Worm (Caenorhabditis elegans) whole organism, L1 larva: ENCODE results near the gene srw-26.

Experiments used
- aha-1 ChIP-seq: fragments of 150-350 bp; optimal IDR thresholded peaks from 2 replicates; lab custom pipeline; 2014; ENCODE audit warnings: missing biosample characterization, missing genetic modification characterization
- ama-1 ChIP-seq: fragments of 150-350 bp; optimal IDR thresholded peaks from 2 replicates; lab custom pipeline; 2014
- ceh-82 ChIP-seq, 3 experiments: fragments of 150-350 bp in 1 of 3; sonication (generic microtip) in 2 of 3; optimal IDR thresholded peaks; 2 replicates each; lab custom pipeline; 2014 to 2017; ENCODE audit warnings: missing biosample characterization in 3 of 3, missing genetic modification characterization in 3 of 3
- dsc-1 ChIP-seq: sonication (generic microtip); optimal IDR thresholded peaks from 2 replicates; lab custom pipeline; 2016; ENCODE audit warnings: mild to moderate bottlenecking, missing genetic modification characterization, missing compliant biosample characterization
- efl-1 ChIP-seq, 4 experiments: fragments of 150-350 bp; optimal IDR thresholded peaks in 3 of 4; peaks in 1 of 4; 1 replicate in 1 of 4; 2 replicates in 3 of 4; lab custom pipeline; 2014; ENCODE audit warnings: missing biosample characterization in 2 of 4, missing genetic modification characterization in 2 of 4, missing genetic modification reagents in 2 of 4
- egl-27 ChIP-seq, 2 experiments: fragments of 150-350 bp in 1 of 2; sonication (generic microtip); optimal IDR thresholded peaks; 3 replicates each; lab custom pipeline; 2017 to 2018; ENCODE audit warnings: missing biosample characterization in 2 of 2, missing genetic modification characterization in 2 of 2, missing genetic modification reagents in 2 of 2
- elt-2 ChIP-seq: sonication (generic microtip); optimal IDR thresholded peaks from 2 replicates; lab custom pipeline; 2016; ENCODE audit warnings: missing genetic modification characterization, mild to moderate bottlenecking, inconsistent platforms, missing compliant biosample characterization, missing genetic modification reagents
- elt-3 ChIP-seq, 6 experiments: fragments of 150-350 bp in 1 of 6; sonication (generic microtip); optimal IDR thresholded peaks; 2 replicates each; lab custom pipeline; 2017 to 2018; ENCODE audit warnings: missing biosample characterization in 6 of 6, missing genetic modification characterization in 6 of 6, inconsistent platforms in 1 of 6
- ets-5 ChIP-seq: fragments of 200-800 bp; sonication (Bioruptor generic); IDR thresholded peaks from 2 replicates; pipeline ENCODE4 v1.3.6; 2022; ENCODE audit warnings: missing genetic modification characterization, missing compliant biosample characterization
- fkh-10 ChIP-seq: sonication (generic microtip); optimal IDR thresholded peaks from 2 replicates; lab custom pipeline; 2017; ENCODE audit warnings: missing biosample characterization, missing genetic modification reagents, missing genetic modification characterization
- fkh-8 ChIP-seq: sonication (generic microtip); optimal IDR thresholded peaks from 2 replicates; lab custom pipeline; 2016; ENCODE audit warnings: mild to moderate bottlenecking, missing genetic modification characterization, missing compliant biosample characterization
- fos-1 ChIP-seq: fragments of 150-350 bp; optimal IDR thresholded peaks from 2 replicates; lab custom pipeline; 2014; ENCODE audit warnings: missing biosample characterization, missing genetic modification characterization
- grh-1 ChIP-seq: fragments of 200-800 bp; sonication (Bioruptor generic); IDR thresholded peaks from 2 replicates; pipeline ENCODE4 v1.3.6; 2022; ENCODE audit warnings: missing genetic modification reagents, missing genetic modification characterization, missing compliant biosample characterization
- hlh-17 ChIP-seq: fragments of 200-800 bp; sonication (Bioruptor generic); optimal IDR thresholded peaks from 2 replicates; lab custom pipeline; 2018; ENCODE audit warnings: missing genetic modification characterization, mild to moderate bottlenecking, missing compliant biosample characterization, moderate library complexity, borderline replicate concordance
- irx-1 ChIP-seq: sonication (generic microtip); optimal IDR thresholded peaks from 2 replicates; lab custom pipeline; 2016; ENCODE audit warnings: missing genetic modification characterization, missing compliant biosample characterization
- isw-1 ChIP-seq: fragments of 200-800 bp; sonication (Bioruptor generic); IDR thresholded peaks from 2 replicates; pipeline ENCODE4 v1.3.6; 2022; ENCODE audit warnings: missing genetic modification characterization, missing compliant biosample characterization
- jun-1 ChIP-seq: fragments of 150-350 bp; optimal IDR thresholded peaks from 2 replicates; lab custom pipeline; 2014; ENCODE audit warnings: missing biosample characterization, missing genetic modification reagents, missing genetic modification characterization
- lin-13 ChIP-seq: fragments of 150-350 bp; optimal IDR thresholded peaks from 2 replicates; lab custom pipeline; 2014; ENCODE audit warnings: missing biosample characterization, missing genetic modification reagents, missing genetic modification characterization
- lin-14 ChIP-seq: fragments of 200-800 bp; sonication (Bioruptor generic); optimal IDR thresholded peaks from 2 replicates; lab custom pipeline; 2018; ENCODE audit warnings: mild to moderate bottlenecking, missing genetic modification characterization, moderate library complexity, missing compliant biosample characterization
- lin-15B ChIP-seq: fragments of 150-350 bp; sonication (generic microtip); optimal IDR thresholded peaks from 3 replicates; lab custom pipeline; 2014; ENCODE audit warnings: missing biosample characterization, missing genetic modification characterization
- lin-35 ChIP-seq, 2 experiments: fragments of 150-350 bp; optimal IDR thresholded peaks; 2 replicates each; lab custom pipeline; 2014; ENCODE audit warnings: missing biosample characterization in 2 of 2, missing genetic modification characterization in 2 of 2, missing genetic modification reagents in 2 of 2
- lir-3 ChIP-seq: sonication (generic microtip); optimal IDR thresholded peaks from 2 replicates; lab custom pipeline; 2016; ENCODE audit warnings: mild to moderate bottlenecking, missing genetic modification characterization, moderate library complexity, missing compliant biosample characterization; ENCODE audit not compliant: poor library complexity
- lsy-2 ChIP-seq, 2 experiments: fragments of 150-350 bp; optimal IDR thresholded peaks; 2 replicates each; lab custom pipeline; 2014; ENCODE audit warnings: missing biosample characterization in 2 of 2, missing genetic modification characterization in 2 of 2
- mef-2 ChIP-seq: fragments of 150-350 bp; optimal IDR thresholded peaks from 2 replicates; lab custom pipeline; 2014; ENCODE audit warnings: missing biosample characterization, missing genetic modification characterization
- nhr-12 ChIP-seq: sonication (generic microtip); optimal IDR thresholded peaks from 2 replicates; lab custom pipeline; 2017; ENCODE audit warnings: missing biosample characterization, missing genetic modification characterization
- nhr-20 ChIP-seq: sonication (generic microtip); optimal IDR thresholded peaks from 2 replicates; lab custom pipeline; 2016; ENCODE audit warnings: mild to moderate bottlenecking, missing genetic modification characterization, missing compliant biosample characterization
- nhr-237 ChIP-seq: fragments of 150-350 bp; optimal IDR thresholded peaks from 2 replicates; lab custom pipeline; 2014; ENCODE audit warnings: missing biosample characterization, missing genetic modification characterization
- nhr-28 ChIP-seq: fragments of 150-350 bp; optimal IDR thresholded peaks from 2 replicates; lab custom pipeline; 2014; ENCODE audit warnings: missing biosample characterization, missing genetic modification characterization
- nhr-47 ChIP-seq: sonication (generic microtip); optimal IDR thresholded peaks from 2 replicates; lab custom pipeline; 2016; ENCODE audit warnings: mild to moderate bottlenecking, missing genetic modification characterization, moderate library complexity, missing compliant biosample characterization
- nhr-71 ChIP-seq: sonication (generic microtip); optimal IDR thresholded peaks from 2 replicates; lab custom pipeline; 2016; ENCODE audit warnings: mild to moderate bottlenecking, missing genetic modification characterization, moderate library complexity, missing compliant biosample characterization
- nhr-76 ChIP-seq: sonication (generic microtip); optimal IDR thresholded peaks from 2 replicates; lab custom pipeline; 2017; ENCODE audit warnings: missing biosample characterization, missing genetic modification characterization
- nhr-84 ChIP-seq: sonication (generic microtip); optimal IDR thresholded peaks from 2 replicates; lab custom pipeline; 2017; ENCODE audit warnings: missing biosample characterization, missing genetic modification characterization
- nhr-90 ChIP-seq: sonication (generic microtip); optimal IDR thresholded peaks from 2 replicates; lab custom pipeline; 2016; ENCODE audit warnings: mild to moderate bottlenecking, missing genetic modification characterization, missing compliant biosample characterization; ENCODE audit not compliant: poor library complexity
- pag-3 ChIP-seq: sonication (generic microtip); optimal IDR thresholded peaks from 2 replicates; lab custom pipeline; 2017; ENCODE audit warnings: missing genetic modification characterization, mild to moderate bottlenecking, missing compliant biosample characterization, antibody characterized with exemption, borderline replicate concordance; ENCODE audit not compliant: insufficient read depth
- pax-3 ChIP-seq: fragments of 200-800 bp; sonication (Bioruptor generic); optimal IDR thresholded peaks from 2 replicates; lab custom pipeline; 2018; ENCODE audit warnings: mild to moderate bottlenecking, missing genetic modification characterization, moderate library complexity, missing compliant biosample characterization
- rnt-1 ChIP-seq: sonication (generic microtip); optimal IDR thresholded peaks from 2 replicates; lab custom pipeline; 2016; ENCODE audit warnings: mild to moderate bottlenecking, missing genetic modification characterization, moderate library complexity, missing compliant biosample characterization
- skn-1 ChIP-seq: fragments of 150-350 bp; optimal IDR thresholded peaks from 2 replicates; lab custom pipeline; 2014; ENCODE audit warnings: missing biosample characterization, missing genetic modification characterization
- snpc-4 ChIP-seq: fragments of 150-350 bp; optimal IDR thresholded peaks from 2 replicates; lab custom pipeline; 2014; ENCODE audit warnings: missing biosample characterization, missing genetic modification characterization
- sox-4 ChIP-seq: sonication (generic microtip); optimal IDR thresholded peaks from 2 replicates; lab custom pipeline; 2016; ENCODE audit warnings: missing genetic modification characterization, missing compliant biosample characterization
- tlp-1 ChIP-seq: fragments of 150-350 bp; optimal IDR thresholded peaks from 2 replicates; lab custom pipeline; 2014; ENCODE audit warnings: missing biosample characterization, missing genetic modification characterization
- zip-4 ChIP-seq: fragments of 200-800 bp; sonication (Bioruptor generic); optimal IDR thresholded peaks from 2 replicates; lab custom pipeline; 2018; ENCODE audit warnings: mild to moderate bottlenecking, missing genetic modification characterization, moderate library complexity, missing compliant biosample characterization
- ztf-11 ChIP-seq, 2 experiments: sonication (generic microtip); optimal IDR thresholded peaks; 2 replicates each; lab custom pipeline; 2016 to 2017; ENCODE audit warnings: missing genetic modification characterization in 2 of 2, missing biosample characterization in 1 of 2, missing compliant biosample characterization in 1 of 2
- ztf-4 ChIP-seq: fragments of 150-350 bp; optimal IDR thresholded peaks from 2 replicates; lab custom pipeline; 2014; ENCODE audit warnings: missing biosample characterization, missing genetic modification characterization

srw-26 gene

ce11 chrV:15890115-15890514, 42.2 kb downstream of the srw-26 start:
- TF ChIP-seq nhr-28 (tag; lab: Kevin White, UChicago) (no peak), elt-2 (peak; percentile 57), lin-15B (tag; lab: Kevin White, UChicago) (no peak)
- TF ChIP-seq, all 84 proteins: peak for 1

DNA sequence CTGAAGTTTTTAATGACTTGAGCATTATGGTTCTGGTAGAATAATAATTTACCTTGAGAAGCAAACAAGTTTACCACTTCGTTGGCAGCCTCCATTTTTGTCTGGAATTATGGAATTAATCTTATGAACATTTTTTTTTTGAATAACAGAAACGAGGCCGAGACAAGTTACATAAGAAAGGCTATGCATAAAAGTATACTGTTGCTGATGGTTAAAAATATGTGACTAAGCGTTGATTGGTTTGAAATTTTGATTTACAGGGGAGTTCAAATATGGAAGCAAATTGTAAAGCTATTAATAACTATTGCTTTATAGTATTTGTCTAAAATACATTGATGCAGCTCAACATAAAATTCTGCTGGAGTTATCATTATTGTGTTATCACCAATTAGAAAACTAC, 43.5 kb downstream of the srw-26 start, which contains the start of gene cgt-1:
Gene cgt-1, minus strand, starts transcription at position 101 of the 400 bp plus-strand sequence.
- TF ChIP-seq elt-2 (peak; percentile 24), dsc-1 (tag; lab: Kevin White, UChicago) (no peak)

DNA sequence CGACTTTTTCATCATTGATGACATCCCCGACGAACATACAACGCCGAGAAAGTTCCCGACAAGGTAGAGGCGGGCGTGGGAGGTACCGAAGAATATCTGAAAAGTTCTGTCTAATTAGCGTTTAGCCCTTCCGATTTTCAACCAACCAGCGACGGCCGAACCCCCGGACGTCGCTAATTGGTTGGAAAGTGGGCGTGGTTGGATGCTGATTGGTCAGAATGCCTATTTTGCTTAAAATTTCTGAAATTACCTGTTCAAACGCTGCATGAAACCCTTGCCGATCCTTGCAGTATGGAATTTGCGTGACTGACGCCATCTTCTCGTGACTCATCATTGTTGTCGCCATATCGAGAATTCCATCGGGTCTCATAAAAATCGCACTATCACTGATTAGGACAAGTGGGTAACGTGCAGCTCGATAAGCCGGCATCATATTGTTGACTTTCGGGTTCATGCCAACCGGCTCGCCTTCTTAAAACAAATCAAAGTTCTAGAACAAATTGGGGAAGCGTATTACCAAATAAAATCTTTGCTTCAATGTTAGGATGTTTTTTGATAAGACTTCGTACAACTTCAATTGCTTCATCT, 44.5 kb downstream of the srw-26 start:
- TF ChIP-seq jun-1 (tag; lab: Kevin White, UChicago) (no peak), lir-3 (no peak), nhr-90 (tag; lab: Kevin White, UChicago) (peak; percentile 18), snpc-4 (tag; lab: Kevin White, UChicago) (no peak), efl-1 (optimal IDR thresholded peaks at IDR 0.05; lab: Kevin White, UChicago) (no peak), efl-1 (GFP tag; optimal IDR thresholded peaks at IDR 0.05 in 1 of 2; lab: Kevin White, UChicago) (no peak), lin-14 (GFP tag; lab: Kevin White, UChicago) (no peak), elt-2 (peak; percentile 87), lin-35 (GFP tag; optimal IDR thresholded peaks at IDR 0.05; lab: Kevin White, UChicago) (peak in 1 of 2 experiments; percentile 25), skn-1 (tag; lab: Kevin White, UChicago) (no peak), hlh-17 (no peak), ceh-82 (tag; optimal IDR thresholded peaks at IDR 0.05; lab: Kevin White, UChicago) (no peak), nhr-237 (no peak), elt-3 (tag; optimal IDR thresholded peaks at IDR 0.05; lab: Kevin White, UChicago) (no peak), aha-1 (no peak), nhr-84 (tag; lab: Kevin White, UChicago) (no peak), lin-13 (GFP tag; lab: Kevin White, UChicago) (no peak), irx-1 (no peak), egl-27 (tag; optimal IDR thresholded peaks at IDR 0.05; lab: Kevin White, UChicago) (no peak), zip-4 (GFP tag; lab: Kevin White, UChicago) (no peak), pag-3 (tag; lab: Kevin White, UChicago) (no peak), grh-1 (GFP tag; lab: Robert Waterston, UW) (no peak), ztf-11 (tag; optimal IDR thresholded peaks at IDR 0.05; lab: Kevin White, UChicago) (no peak), rnt-1 (tag; lab: Kevin White, UChicago) (no peak), lin-15B (tag; lab: Kevin White, UChicago) (no peak), ztf-4 (no peak), lsy-2 (tag; optimal IDR thresholded peaks at IDR 0.05; lab: Kevin White, UChicago) (no peak), nhr-12 (no peak), nhr-47 (tag; lab: Kevin White, UChicago) (no peak), dsc-1 (tag; lab: Kevin White, UChicago) (no peak), tlp-1 (tag; lab: Kevin White, UChicago) (peak; percentile 19), nhr-20 (tag; lab: Kevin White, UChicago) (peak; percentile 24), nhr-71 (tag; lab: Kevin White, UChicago) (no peak), fkh-8 (tag; lab: Kevin White, UChicago) (no peak), isw-1 (GFP tag; lab: Robert Waterston, UW) (no peak), nhr-76 (tag; lab: Kevin White, UChicago) (no peak), ets-5 (no peak), fkh-10 (GFP tag; lab: Kevin White, UChicago) (no peak), mef-2 (tag; lab: Kevin White, UChicago) (no peak), ama-1 (lab: Kevin White, UChicago) (no peak), fos-1 (tag; lab: Kevin White, UChicago) (no peak), pax-3 (no peak), sox-4 (no peak)
